Fruit fly (Drosophila melanogaster) whole organism, prepupa: ENCODE results near the gene UbcE2H.

ENCODE experiments used
- CG10631 ChIP-seq: fragments of 200-800 bp; sonication (Bioruptor generic); optimal IDR thresholded peaks from 2 replicates; lab custom pipeline; 2016; ENCODE audit warnings: missing biosample characterization, missing genetic modification characterization
- CG10669 ChIP-seq: fragments of 200-800 bp; sonication (Bioruptor generic); optimal IDR thresholded peaks from 3 replicates; lab custom pipeline; 2018; ENCODE audit warnings: missing biosample characterization, mild to moderate bottlenecking, missing genetic modification characterization, moderate library complexity
- CG11762 ChIP-seq: fragments of 200-800 bp; sonication (Bioruptor generic); optimal IDR thresholded peaks from 3 replicates; lab custom pipeline; 2016; ENCODE audit warnings: missing biosample characterization, missing genetic modification characterization; ENCODE audit not compliant: insufficient read depth
- CG11902 ChIP-seq: fragments of 200-800 bp; sonication (Bioruptor generic); optimal IDR thresholded peaks from 3 replicates; lab custom pipeline; 2016; ENCODE audit warnings: missing biosample characterization, missing genetic modification characterization
- CG15336 ChIP-seq: fragments of 200-800 bp; sonication (Bioruptor generic); IDR thresholded peaks from 2 replicates; pipeline ENCODE4 v1.3.6; 2022; ENCODE audit warnings: missing biosample characterization, missing genetic modification characterization
- CG1621 ChIP-seq: fragments of 200-800 bp; sonication (Bioruptor generic); optimal IDR thresholded peaks from 3 replicates; lab custom pipeline; 2018; ENCODE audit warnings: missing biosample characterization, mild to moderate bottlenecking, missing genetic modification characterization
- CG16779 ChIP-seq: fragments of 200-800 bp; sonication (Bioruptor generic); optimal IDR thresholded peaks from 3 replicates; lab custom pipeline; 2017; ENCODE audit warnings: missing biosample characterization, mild to moderate bottlenecking, missing genetic modification characterization
- CG3032 ChIP-seq: fragments of 200-800 bp; optimal IDR thresholded peaks from 2 replicates; lab custom pipeline; 2019; ENCODE audit warnings: missing biosample characterization, mild to moderate bottlenecking, missing genetic modification characterization, moderate library complexity
- CG32006 ChIP-seq: fragments of 200-800 bp; sonication (Bioruptor generic); optimal IDR thresholded peaks from 3 replicates; lab custom pipeline; 2017; ENCODE audit warnings: missing biosample characterization, mild to moderate bottlenecking, missing genetic modification characterization
- CG34406 ChIP-seq: fragments of 200-800 bp; sonication (Bioruptor generic); optimal IDR thresholded peaks from 3 replicates; lab custom pipeline; 2016; ENCODE audit warnings: missing biosample characterization, missing genetic modification characterization
- CG3919 ChIP-seq: fragments of 200-800 bp; sonication (Bioruptor generic); optimal IDR thresholded peaks from 3 replicates; lab custom pipeline; 2016; ENCODE audit warnings: missing biosample characterization, missing genetic modification characterization
- CG4318 ChIP-seq: fragments of 200-800 bp; sonication (Bioruptor generic); optimal IDR thresholded peaks from 3 replicates; lab custom pipeline; 2017; ENCODE audit warnings: missing biosample characterization, mild to moderate bottlenecking, missing genetic modification characterization
- CG6163 ChIP-seq: fragments of 200-800 bp; sonication (Bioruptor generic); IDR thresholded peaks from 3 replicates; pipeline ENCODE4 v1.3.6; 2022; ENCODE audit warnings: missing biosample characterization, missing genetic modification characterization
- CG6276 ChIP-seq: fragments of 200-800 bp; sonication (Bioruptor generic); optimal IDR thresholded peaks from 2 replicates; lab custom pipeline; 2017; ENCODE audit warnings: missing biosample characterization, mild to moderate bottlenecking, missing genetic modification characterization
- CG6792 ChIP-seq: fragments of 200-800 bp; sonication (Bioruptor generic); optimal IDR thresholded peaks from 3 replicates; lab custom pipeline; 2016; ENCODE audit warnings: missing biosample characterization, missing genetic modification characterization
- CG6808 ChIP-seq: fragments of 200-800 bp; sonication (Bioruptor generic); optimal IDR thresholded peaks from 3 replicates; lab custom pipeline; 2017; ENCODE audit warnings: missing biosample characterization, missing genetic modification characterization, mild to moderate bottlenecking, moderate library complexity, missing genetic modification reagents
- CG6854 ChIP-seq: fragments of 200-800 bp; sonication (Bioruptor generic); optimal IDR thresholded peaks from 2 replicates; lab custom pipeline; 2017; ENCODE audit warnings: missing biosample characterization, mild to moderate bottlenecking, missing genetic modification characterization
- CG7368 ChIP-seq: fragments of 200-800 bp; sonication (Bioruptor generic); optimal IDR thresholded peaks from 3 replicates; lab custom pipeline; 2016; ENCODE audit warnings: missing biosample characterization, missing genetic modification characterization
- CG8119 ChIP-seq: fragments of 200-800 bp; sonication (Bioruptor generic); IDR thresholded peaks from 3 replicates; pipeline ENCODE4 v1.3.6; 2022; ENCODE audit warnings: missing biosample characterization, missing genetic modification characterization
- CG8319 ChIP-seq: fragments of 200-800 bp; sonication (Bioruptor generic); optimal IDR thresholded peaks from 3 replicates; lab custom pipeline; 2016; ENCODE audit warnings: missing biosample characterization, missing genetic modification characterization
- CG8632 ChIP-seq: fragments of 200-800 bp; sonication (Bioruptor generic); optimal IDR thresholded peaks from 3 replicates; lab custom pipeline; 2016; ENCODE audit warnings: missing biosample characterization, missing genetic modification characterization
- Eip75B ChIP-seq: fragments of 200-800 bp; sonication (Bioruptor generic); optimal IDR thresholded peaks from 3 replicates; lab custom pipeline; 2016; ENCODE audit warnings: missing biosample characterization, missing genetic modification characterization
- Eip78C ChIP-seq: fragments of 200-800 bp; sonication (Bioruptor generic); peaks from one replicate; lab custom pipeline; 2016; ENCODE audit warnings: missing biosample characterization, missing genetic modification characterization
- Eip93F ChIP-seq: fragments of 200-800 bp; sonication (Bioruptor generic); optimal IDR thresholded peaks from 2 replicates; lab custom pipeline; 2016; ENCODE audit warnings: missing biosample characterization, mild to moderate bottlenecking, missing genetic modification characterization
- Ets96B ChIP-seq: fragments of 200-800 bp; optimal IDR thresholded peaks from 2 replicates; lab custom pipeline; 2019; ENCODE audit warnings: missing biosample characterization, mild to moderate bottlenecking, missing genetic modification characterization, moderate library complexity
- Hr38 ChIP-seq: sonication (Bioruptor generic); optimal IDR thresholded peaks from 2 replicates; lab custom pipeline; 2016; ENCODE audit warnings: missing biosample characterization, missing genetic modification characterization
- Hr39 ChIP-seq: fragments of 200-800 bp; sonication (Bioruptor generic); optimal IDR thresholded peaks from 2 replicates; lab custom pipeline; 2016; ENCODE audit warnings: missing biosample characterization, missing genetic modification characterization
- Hr4 ChIP-seq: fragments of 200-800 bp; sonication (Bioruptor generic); optimal IDR thresholded peaks from 3 replicates; lab custom pipeline; 2016; ENCODE audit warnings: missing biosample characterization, missing genetic modification characterization
- Lpt ChIP-seq: fragments of 200-800 bp; sonication (Bioruptor generic); optimal IDR thresholded peaks from 3 replicates; lab custom pipeline; 2016; ENCODE audit warnings: missing biosample characterization, missing genetic modification characterization
- Met ChIP-seq: fragments of 200-800 bp; sonication (Bioruptor generic); optimal IDR thresholded peaks from 3 replicates; lab custom pipeline; 2016; ENCODE audit warnings: missing biosample characterization, missing genetic modification characterization
- OdsH ChIP-seq: fragments of 200-800 bp; sonication (Bioruptor generic); optimal IDR thresholded peaks from 3 replicates; lab custom pipeline; 2016; ENCODE audit warnings: missing biosample characterization, missing genetic modification characterization
- Sox102F ChIP-seq: fragments of 200-800 bp; sonication (Bioruptor generic); optimal IDR thresholded peaks from 2 replicates; lab custom pipeline; 2016; ENCODE audit warnings: missing biosample characterization, mild to moderate bottlenecking, missing genetic modification characterization
- Sox14 ChIP-seq: fragments of 200-800 bp; sonication (Bioruptor generic); optimal IDR thresholded peaks from 3 replicates; lab custom pipeline; 2016; ENCODE audit warnings: missing biosample characterization, missing genetic modification characterization
- Sox15 ChIP-seq: fragments of 200-800 bp; sonication (Bioruptor generic); optimal IDR thresholded peaks from 3 replicates; lab custom pipeline; 2016; ENCODE audit warnings: missing biosample characterization, missing genetic modification characterization
- achi ChIP-seq: fragments of 200-800 bp; sonication (Bioruptor generic); optimal IDR thresholded peaks from 3 replicates; lab custom pipeline; 2016; ENCODE audit warnings: missing biosample characterization, missing genetic modification characterization
- acj6 ChIP-seq: fragments of 200-800 bp; sonication (Bioruptor generic); optimal IDR thresholded peaks from 3 replicates; lab custom pipeline; 2016; ENCODE audit warnings: missing biosample characterization, missing genetic modification characterization
- cyc ChIP-seq: fragments of 200-800 bp; sonication (Bioruptor generic); optimal IDR thresholded peaks from 3 replicates; lab custom pipeline; 2016; ENCODE audit warnings: missing biosample characterization, missing genetic modification characterization
- dac ChIP-seq: fragments of 200-800 bp; sonication (Bioruptor generic); optimal IDR thresholded peaks from 2 replicates; lab custom pipeline; 2017; ENCODE audit warnings: missing biosample characterization, mild to moderate bottlenecking, missing genetic modification characterization
- dsx ChIP-seq: fragments of 200-800 bp; optimal IDR thresholded peaks from 3 replicates; lab custom pipeline; 2019; ENCODE audit warnings: missing biosample characterization, mild to moderate bottlenecking, missing genetic modification characterization, moderate library complexity; ENCODE audit not compliant: poor library complexity, severe bottlenecking
- eg ChIP-seq: fragments of 200-800 bp; sonication (Bioruptor generic); IDR thresholded peaks from 3 replicates; pipeline ENCODE4 v1.3.6; 2022; ENCODE audit warnings: missing biosample characterization, missing genetic modification characterization
- esn ChIP-seq: fragments of 200-800 bp; sonication (Bioruptor generic); optimal IDR thresholded peaks from 2 replicates; lab custom pipeline; 2016; ENCODE audit warnings: missing biosample characterization, mild to moderate bottlenecking, missing genetic modification characterization, moderate library complexity
- fd59A ChIP-seq: fragments of 200-800 bp; sonication (Bioruptor generic); optimal IDR thresholded peaks from 2 replicates; lab custom pipeline; 2017; ENCODE audit warnings: missing biosample characterization, mild to moderate bottlenecking, missing genetic modification characterization, missing genetic modification reagents
- fd85E ChIP-seq: fragments of 200-800 bp; sonication (Bioruptor generic); optimal IDR thresholded peaks from 3 replicates; lab custom pipeline; 2016; ENCODE audit warnings: missing biosample characterization, missing genetic modification characterization
- fkh ChIP-seq: fragments of 200-800 bp; sonication (Bioruptor generic); optimal IDR thresholded peaks from 3 replicates; lab custom pipeline; 2017; ENCODE audit warnings: missing biosample characterization, mild to moderate bottlenecking, missing genetic modification characterization, moderate library complexity
- lz ChIP-seq: fragments of 200-800 bp; sonication (Bioruptor generic); optimal IDR thresholded peaks from 3 replicates; lab custom pipeline; 2016; ENCODE audit warnings: missing biosample characterization, missing genetic modification characterization
- net ChIP-seq: fragments of 200-800 bp; sonication (Bioruptor generic); optimal IDR thresholded peaks from 3 replicates; lab custom pipeline; 2016; ENCODE audit warnings: missing biosample characterization, missing genetic modification characterization
- pdm3 ChIP-seq: fragments of 200-800 bp; sonication (Bioruptor generic); optimal IDR thresholded peaks from 3 replicates; lab custom pipeline; 2016; ENCODE audit warnings: missing biosample characterization, missing genetic modification characterization
- salr ChIP-seq, 2 experiments: fragments of 200-800 bp; sonication (Bioruptor generic); optimal IDR thresholded peaks; 3 replicates each; lab custom pipeline; 2016 to 2018; ENCODE audit warnings: missing biosample characterization in 2 of 2, missing genetic modification characterization in 2 of 2, mild to moderate bottlenecking in 1 of 2
- ss ChIP-seq, 2 experiments: fragments of 200-800 bp; sonication (Bioruptor generic); optimal IDR thresholded peaks; 2 replicates in 1 of 2; 3 replicates in 1 of 2; lab custom pipeline; 2017 to 2018; ENCODE audit warnings: mild to moderate bottlenecking in 2 of 2, missing biosample characterization in 2 of 2, missing genetic modification characterization in 2 of 2, moderate library complexity in 1 of 2
- svp ChIP-seq: fragments of 200-800 bp; sonication (Bioruptor generic); peaks from one replicate; lab custom pipeline; 2016; ENCODE audit warnings: missing biosample characterization, missing genetic modification characterization
- topi ChIP-seq: fragments of 200-800 bp; sonication (Bioruptor generic); optimal IDR thresholded peaks from 3 replicates; lab custom pipeline; 2016; ENCODE audit warnings: missing biosample characterization, missing genetic modification characterization
- vri ChIP-seq: fragments of 200-800 bp; sonication (Bioruptor generic); optimal IDR thresholded peaks from 3 replicates; lab custom pipeline; 2016; ENCODE audit warnings: missing biosample characterization, mild to moderate bottlenecking, missing genetic modification characterization

The UbcE2H gene

dm6 chrX:8122834-8123233, 29.0 kb upstream of the UbcE2H start:
- TF ChIP-seq CG6792, result peak; percentile 25
- no peak for TF ChIP-seq Eip93F (GFP tag; lab: Kevin White, UChicago)
- no peak for TF ChIP-seq CG1621 (tag; lab: Kevin White, UChicago)
- peak in 1 of 2 experiments; percentile 38 for TF ChIP-seq salr (GFP tag; optimal IDR thresholded peaks at IDR 0.05; lab: Kevin White, UChicago)
- peak; percentile 30 for TF ChIP-seq CG10631 (GFP tag; lab: Kevin White, UChicago)
- TF ChIP-seq Hr39, result peak; percentile 6
- TF ChIP-seq Hr4 (GFP tag; lab: Kevin White, UChicago), result peak; percentile 76
- peak; percentile 92 for TF ChIP-seq Eip78C (GFP tag; lab: Kevin White, UChicago)
- TF ChIP-seq cyc, result no peak
- TF ChIP-seq CG15336 (GFP tag; lab: Robert Waterston, UW), result peak; percentile 76
- TF ChIP-seq Ets96B (tag; lab: Kevin White, UChicago), result peak; percentile 17
- no peak for TF ChIP-seq vri (GFP tag; lab: Kevin White, UChicago)
- peak; percentile 54 for TF ChIP-seq Lpt (GFP tag; lab: Kevin White, UChicago)
- TF ChIP-seq Met, result no peak
- peak; percentile 5 for TF ChIP-seq CG11902 (GFP tag; lab: Kevin White, UChicago)
- TF ChIP-seq CG10669 (GFP tag; lab: Kevin White, UChicago), result peak; percentile 40
- peak; percentile 20 for TF ChIP-seq CG11762 (GFP tag; lab: Kevin White, UChicago)
- TF ChIP-seq dac (GFP tag; lab: Kevin White, UChicago), result peak; percentile 47
- peak; percentile 85 for TF ChIP-seq CG32006 (GFP tag; lab: Kevin White, UChicago)
- TF ChIP-seq pdm3 (GFP tag; lab: Kevin White, UChicago), result peak; percentile 56
- no peak for TF ChIP-seq CG16779 (tag; lab: Kevin White, UChicago)
- peak; percentile 22 for TF ChIP-seq CG7368 (GFP tag; lab: Kevin White, UChicago)
- peak; percentile 41 for TF ChIP-seq OdsH (GFP tag; lab: Kevin White, UChicago)
- TF ChIP-seq CG34406 (GFP tag; lab: Kevin White, UChicago), result no peak
- TF ChIP-seq fkh (GFP tag; lab: Kevin White, UChicago), result no peak
- TF ChIP-seq eg, result peak; percentile 62
- peak; percentile 67 to 78 for TF ChIP-seq ss (GFP tag; optimal IDR thresholded peaks at IDR 0.05; lab: Kevin White, UChicago)
- TF ChIP-seq CG6163 (GFP tag; lab: Robert Waterston, UW), result peak; percentile 66; the same call in 2 of the 3 replicates
- no peak for TF ChIP-seq fd85E (GFP tag; lab: Kevin White, UChicago)
- TF ChIP-seq CG6808 (GFP tag; lab: Kevin White, UChicago), result peak; percentile 48
- TF ChIP-seq CG8119, result peak; percentile 77
- TF ChIP-seq lz (GFP tag; lab: Kevin White, UChicago), result no peak
- peak; percentile 66 for TF ChIP-seq CG6276
- TF ChIP-seq Eip75B (GFP tag; lab: Kevin White, UChicago), result peak; percentile 28
- peak; percentile 28 for TF ChIP-seq Sox14 (GFP tag; lab: Kevin White, UChicago)
- TF ChIP-seq CG3919 (GFP tag; lab: Kevin White, UChicago), result peak; percentile 53
- TF ChIP-seq esn (GFP tag; lab: Kevin White, UChicago), result peak; percentile 18
- TF ChIP-seq net, result peak; percentile 63
- peak; percentile 0 for TF ChIP-seq Sox15 (GFP tag; lab: Kevin White, UChicago)
- no peak for TF ChIP-seq Sox102F (GFP tag; lab: Kevin White, UChicago)
- TF ChIP-seq CG3032 (tag; lab: Kevin White, UChicago), result peak; percentile 46
- no peak for TF ChIP-seq CG6854
- TF ChIP-seq CG8632, result peak; percentile 4
- no peak for TF ChIP-seq CG8319 (GFP tag; lab: Kevin White, UChicago)
- peak; percentile 57 for TF ChIP-seq CG4318
- no peak for TF ChIP-seq Hr38 (GFP tag; lab: Kevin White, UChicago)
- TF ChIP-seq topi (GFP tag; lab: Kevin White, UChicago), result peak; percentile 15
- TF ChIP-seq dsx, result peak; percentile 27
- no peak for TF ChIP-seq svp (GFP tag; lab: Kevin White, UChicago)
- peak; percentile 34 for TF ChIP-seq achi
- peak; percentile 34 for TF ChIP-seq acj6
- peak; percentile 36 for TF ChIP-seq fd59A (GFP tag; lab: Kevin White, UChicago)
